Worm (Caenorhabditis elegans) whole organism, L1 larva: ENCODE measurements around the gene nhr-96.

Experiments used
- ceh-82 ChIP-seq, 3 experiments: fragments of 150-350 bp in 1 of 3; sonication (generic microtip) in 2 of 3; optimal IDR thresholded peaks; 2 replicates each; lab custom pipeline; 2014 to 2017; ENCODE audit warnings: missing biosample characterization in 3 of 3, missing genetic modification characterization in 3 of 3
- dpl-1 ChIP-seq, 3 experiments: fragments of 150-350 bp in 2 of 3; sonication (generic microtip) in 1 of 3; optimal IDR thresholded peaks; 2 replicates each; lab custom pipeline; 2014 to 2017; ENCODE audit warnings: missing biosample characterization in 3 of 3, missing genetic modification characterization in 3 of 3, missing genetic modification reagents in 3 of 3
- egl-27 ChIP-seq, 2 experiments: fragments of 150-350 bp in 1 of 2; sonication (generic microtip); optimal IDR thresholded peaks; 3 replicates each; lab custom pipeline; 2017 to 2018; ENCODE audit warnings: missing biosample characterization in 2 of 2, missing genetic modification characterization in 2 of 2, missing genetic modification reagents in 2 of 2
- lin-15B ChIP-seq: fragments of 150-350 bp; sonication (generic microtip); optimal IDR thresholded peaks from 3 replicates; lab custom pipeline; 2014; ENCODE audit warnings: missing biosample characterization, missing genetic modification characterization
- lsy-2 ChIP-seq, 2 experiments: fragments of 150-350 bp; optimal IDR thresholded peaks; 2 replicates each; lab custom pipeline; 2014; ENCODE audit warnings: missing biosample characterization in 2 of 2, missing genetic modification characterization in 2 of 2
- mep-1 ChIP-seq: fragments of 150-350 bp; optimal IDR thresholded peaks from 2 replicates; lab custom pipeline; 2014; ENCODE audit warnings: missing biosample characterization, missing genetic modification characterization
- nhr-28 ChIP-seq: fragments of 150-350 bp; optimal IDR thresholded peaks from 2 replicates; lab custom pipeline; 2014; ENCODE audit warnings: missing biosample characterization, missing genetic modification characterization
- tlp-1 ChIP-seq: fragments of 150-350 bp; optimal IDR thresholded peaks from 2 replicates; lab custom pipeline; 2014; ENCODE audit warnings: missing biosample characterization, missing genetic modification characterization
- zag-1 ChIP-seq: fragments of 150-350 bp; optimal IDR thresholded peaks from 2 replicates; lab custom pipeline; 2014; ENCODE audit warnings: missing biosample characterization, missing genetic modification characterization

- TF ChIP-seq zag-1 (tag; lab: Kevin White, UChicago) = no peak
- no peak for TF ChIP-seq ceh-82 (tag; optimal IDR thresholded peaks at IDR 0.05; lab: Kevin White, UChicago)
- TF ChIP-seq mep-1 (tag; lab: Kevin White, UChicago) = no peak
- TF ChIP-seq tlp-1 (tag; lab: Kevin White, UChicago) = no peak
- no peak for TF ChIP-seq nhr-28 (tag; lab: Kevin White, UChicago)
- TF ChIP-seq lsy-2 (tag; optimal IDR thresholded peaks at IDR 0.05; lab: Kevin White, UChicago) = no peak
- TF ChIP-seq lin-15B (tag; lab: Kevin White, UChicago) = no peak
- no peak for TF ChIP-seq dpl-1 (GFP tag; optimal IDR thresholded peaks at IDR 0.05; lab: Kevin White, UChicago)
- TF ChIP-seq egl-27 (tag; optimal IDR thresholded peaks at IDR 0.05; lab: Kevin White, UChicago) = no peak
These were observed at the start of gene nhr-96 for ce11 chrV:2233177-2233576.
